Fruit fly (Drosophila melanogaster) whole organism, embryonic: ENCODE measurements around the gene mRpL28.

Experiments
- CG3065 ChIP-seq: fragments of 200-800 bp; sonication (Bioruptor generic); optimal IDR thresholded peaks from 2 replicates; lab custom pipeline; 2016; ENCODE audit warnings: missing biosample characterization, missing genetic modification characterization
- Poxn ChIP-seq: fragments of 200-800 bp; sonication (Bioruptor generic); IDR thresholded peaks from 2 replicates; pipeline ENCODE4 v1.3.6; 2022; ENCODE audit warnings: missing biosample characterization, missing genetic modification characterization

DNA sequence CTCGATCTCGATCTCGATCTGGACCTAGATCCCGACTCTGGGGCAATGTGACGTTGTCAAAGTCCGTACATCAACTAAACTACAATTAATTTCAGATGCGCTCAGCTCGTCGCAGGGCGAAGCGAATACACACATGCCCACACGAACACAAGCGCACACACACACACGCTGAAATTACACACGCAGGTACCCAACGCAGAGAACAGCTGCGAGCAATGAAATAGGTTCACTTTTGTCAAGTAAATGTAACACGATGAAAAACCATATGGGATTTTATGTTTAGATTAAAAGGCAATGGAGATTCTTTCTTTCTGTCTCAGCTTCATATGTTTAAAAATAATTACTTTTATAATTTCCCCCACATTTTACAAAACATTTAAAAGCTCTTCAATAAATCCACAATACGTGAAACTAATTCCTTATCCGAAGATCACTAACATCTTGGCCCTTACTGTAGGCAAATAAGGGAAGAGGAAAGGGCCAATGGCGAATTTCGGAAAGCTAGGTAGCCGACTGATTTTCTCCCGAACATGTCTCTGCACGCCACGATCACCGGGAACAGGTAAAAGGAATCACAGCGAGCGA lies 26.6 kb downstream of the mRpL28 start:
- TF ChIP-seq CG3065 (GFP tag; lab: Kevin White, UChicago), result peak; percentile 45
- TF ChIP-seq Poxn (GFP tag; lab: Robert Waterston, UW), result peak; percentile 56
